Fruit fly (Drosophila melanogaster) whole organism, embryonic: ENCODE data around the gene CG9582.
A peak's percentile ranks its signal among the peaks of the same experiment; 100 is the strongest.

Experiments used
- Atf-2 ChIP-seq: fragments of 200-800 bp; sonication (Bioruptor generic); optimal IDR thresholded peaks from 2 replicates; lab custom pipeline; 2016; ENCODE audit warnings: missing biosample characterization, missing genetic modification characterization
- Atf3 ChIP-seq: fragments of 200-800 bp; sonication (Bioruptor generic); optimal IDR thresholded peaks from 3 replicates; lab custom pipeline; 2016; ENCODE audit warnings: missing biosample characterization, missing genetic modification characterization
- Bgb ChIP-seq: fragments of 200-800 bp; sonication (Bioruptor generic); IDR thresholded peaks from 2 replicates; pipeline ENCODE4 v1.3.6; 2022; ENCODE audit warnings: missing biosample characterization, missing genetic modification characterization; ENCODE audit not compliant: partially characterized antibody
- CG12071 ChIP-seq: fragments of 200-800 bp; sonication (Bioruptor generic); optimal IDR thresholded peaks from 3 replicates; lab custom pipeline; 2018; ENCODE audit warnings: missing biosample characterization, mild to moderate bottlenecking, missing genetic modification characterization
- CG12104 ChIP-seq: fragments of 200-800 bp; sonication (Bioruptor generic); optimal IDR thresholded peaks from 3 replicates; lab custom pipeline; 2016; ENCODE audit warnings: missing biosample characterization, missing genetic modification characterization
- CG12155 ChIP-seq: fragments of 200-800 bp; sonication (Bioruptor generic); optimal IDR thresholded peaks from 3 replicates; lab custom pipeline; 2016; ENCODE audit warnings: missing biosample characterization, missing genetic modification characterization
- CG13287 ChIP-seq: fragments of 200-800 bp; sonication (Bioruptor generic); IDR thresholded peaks from 2 replicates; pipeline ENCODE4 v1.3.6; 2022; ENCODE audit warnings: missing biosample characterization, missing genetic modification characterization; ENCODE audit not compliant: partially characterized antibody
- CG15073 ChIP-seq: fragments of 200-800 bp; sonication (Bioruptor generic); optimal IDR thresholded peaks from 2 replicates; lab custom pipeline; 2016; ENCODE audit warnings: missing biosample characterization, missing genetic modification characterization
- CG16815 ChIP-seq: fragments of 200-800 bp; sonication (Bioruptor generic); optimal IDR thresholded peaks from 3 replicates; lab custom pipeline; 2017; ENCODE audit warnings: missing biosample characterization, mild to moderate bottlenecking, missing genetic modification characterization
- CG2712 ChIP-seq: fragments of 200-800 bp; optimal IDR thresholded peaks from 3 replicates; lab custom pipeline; 2019; ENCODE audit warnings: missing biosample characterization, mild to moderate bottlenecking, missing genetic modification characterization, moderate library complexity
- CG3163 ChIP-seq: fragments of 200-800 bp; sonication (Bioruptor generic); optimal IDR thresholded peaks from 3 replicates; lab custom pipeline; 2016; ENCODE audit warnings: missing biosample characterization, missing genetic modification characterization
- CG33557 ChIP-seq: fragments of 200-800 bp; sonication (Bioruptor generic); optimal IDR thresholded peaks from 2 replicates; lab custom pipeline; 2019; ENCODE audit warnings: missing biosample characterization, mild to moderate bottlenecking, missing genetic modification characterization, moderate library complexity
- CG34422 ChIP-seq: fragments of 200-800 bp; sonication (Bioruptor generic); IDR thresholded peaks from 3 replicates; pipeline ENCODE4 v1.3.6; 2022; ENCODE audit warnings: missing biosample characterization, missing genetic modification characterization
- CG4360 ChIP-seq: fragments of 200-800 bp; sonication (Bioruptor generic); IDR thresholded peaks from 2 replicates; pipeline ENCODE4 v1.3.6; 2022; ENCODE audit warnings: missing biosample characterization, missing genetic modification characterization
- CG6813 ChIP-seq: fragments of 200-800 bp; sonication (Bioruptor generic); optimal IDR thresholded peaks from 2 replicates; lab custom pipeline; 2017; ENCODE audit warnings: missing biosample characterization, missing genetic modification characterization, mild to moderate bottlenecking, moderate library complexity, missing genetic modification reagents
- CG8281 ChIP-seq: fragments of 200-800 bp; sonication (Bioruptor generic); optimal IDR thresholded peaks from 2 replicates; lab custom pipeline; 2018; ENCODE audit warnings: missing biosample characterization, mild to moderate bottlenecking, missing genetic modification characterization, moderate library complexity
- CG9215 ChIP-seq: fragments of 200-800 bp; sonication (Bioruptor generic); IDR thresholded peaks from 2 replicates; pipeline ENCODE4 v1.3.6; 2022; ENCODE audit warnings: missing biosample characterization, missing genetic modification characterization
- Dp ChIP-seq: fragments of 200-800 bp; sonication (Bioruptor generic); optimal IDR thresholded peaks from 2 replicates; lab custom pipeline; 2018; ENCODE audit warnings: missing biosample characterization, mild to moderate bottlenecking, missing genetic modification characterization, moderate library complexity
- E2f2 ChIP-seq: fragments of 200-800 bp; sonication (Bioruptor generic); IDR thresholded peaks from 2 replicates; pipeline ENCODE4 v1.3.6; 2022; ENCODE audit warnings: missing biosample characterization, missing genetic modification characterization
- Hr51 ChIP-seq, 2 experiments: fragments of 200-800 bp; sonication (Bioruptor generic); optimal IDR thresholded peaks; 2 replicates in 1 of 2; 3 replicates in 1 of 2; lab custom pipeline; 2016 to 2018; ENCODE audit warnings: missing biosample characterization in 2 of 2, missing genetic modification characterization in 2 of 2, mild to moderate bottlenecking in 1 of 2, moderate library complexity in 1 of 2
- Lhr ChIP-seq: fragments of 200-800 bp; sonication (Bioruptor generic); optimal IDR thresholded peaks from 3 replicates; lab custom pipeline; 2017; ENCODE audit warnings: mild to moderate bottlenecking, missing biosample characterization, missing genetic modification reagents, missing genetic modification characterization
- MESR4 ChIP-seq: fragments of 200-800 bp; sonication (Bioruptor generic); optimal IDR thresholded peaks from 2 replicates; lab custom pipeline; 2018; ENCODE audit warnings: missing biosample characterization, mild to moderate bottlenecking, missing genetic modification characterization, moderate library complexity
- TFAM ChIP-seq: fragments of 200-800 bp; sonication (Bioruptor generic); optimal IDR thresholded peaks from 2 replicates; lab custom pipeline; 2017; ENCODE audit warnings: missing biosample characterization, missing genetic modification characterization, inconsistent platforms
- aop ChIP-seq: fragments of 200-800 bp; sonication (Bioruptor generic); IDR thresholded peaks from 2 replicates; pipeline ENCODE4 v1.3.6; 2022; ENCODE audit warnings: missing biosample characterization, missing genetic modification characterization
- bbx ChIP-seq: fragments of 200-800 bp; sonication (Bioruptor generic); IDR thresholded peaks from 2 replicates; pipeline ENCODE4 v1.3.6; 2022; ENCODE audit warnings: missing biosample characterization, missing genetic modification characterization; ENCODE audit not compliant: partially characterized antibody
- bowl ChIP-seq: fragments of 200-800 bp; sonication (Bioruptor generic); IDR thresholded peaks from 2 replicates; pipeline ENCODE4 v1.3.6; 2022; ENCODE audit warnings: missing biosample characterization, missing genetic modification characterization
- br ChIP-seq: fragments of >200 bp; optimal IDR thresholded peaks from 2 replicates; lab custom pipeline; 2017
- bsh ChIP-seq, 2 experiments: fragments of 200-800 bp; sonication (Bioruptor generic); optimal IDR thresholded peaks; 2 replicates each; lab custom pipeline; 2017 to 2018; ENCODE audit warnings: mild to moderate bottlenecking in 2 of 2, missing biosample characterization in 2 of 2, missing genetic modification characterization in 2 of 2, moderate library complexity in 1 of 2
- cato ChIP-seq: fragments of 200-800 bp; sonication (Bioruptor generic); optimal IDR thresholded peaks from 2 replicates; lab custom pipeline; 2016; ENCODE audit warnings: missing biosample characterization, missing genetic modification characterization, borderline replicate concordance
- chinmo ChIP-seq: fragments of 200-800 bp; sonication (Bioruptor generic); IDR thresholded peaks from 4 replicates; pipeline ENCODE4 v1.3.6; 2022; ENCODE audit warnings: missing biosample characterization, missing genetic modification characterization; ENCODE audit not compliant: partially characterized antibody
- corto ChIP-seq: fragments of 200-800 bp; sonication (Bioruptor generic); optimal IDR thresholded peaks from 2 replicates; lab custom pipeline; 2016; ENCODE audit warnings: missing biosample characterization, mild to moderate bottlenecking, missing genetic modification characterization, moderate library complexity
- da ChIP-seq: fragments of 200-800 bp; sonication (Bioruptor generic); optimal IDR thresholded peaks from 2 replicates; lab custom pipeline; 2016; ENCODE audit warnings: missing biosample characterization, missing genetic modification characterization
- disco-r ChIP-seq: fragments of 200-800 bp; sonication (Bioruptor generic); optimal IDR thresholded peaks from 2 replicates; lab custom pipeline; 2016; ENCODE audit warnings: missing biosample characterization, missing genetic modification characterization
- exex ChIP-seq: fragments of 200-800 bp; sonication (Bioruptor generic); optimal IDR thresholded peaks from 4 replicates; lab custom pipeline; 2018; ENCODE audit warnings: missing biosample characterization, mild to moderate bottlenecking, missing genetic modification characterization, moderate library complexity
- her ChIP-seq: fragments of 200-800 bp; sonication (Bioruptor generic); optimal IDR thresholded peaks from 2 replicates; lab custom pipeline; 2016; ENCODE audit warnings: missing biosample characterization, missing genetic modification characterization
- ind ChIP-seq: fragments of 200-800 bp; sonication (Bioruptor generic); optimal IDR thresholded peaks from 3 replicates; lab custom pipeline; 2016; ENCODE audit warnings: missing biosample characterization, missing genetic modification characterization
- ken ChIP-seq: fragments of 200-800 bp; sonication (Bioruptor generic); IDR thresholded peaks from 3 replicates; pipeline ENCODE4 v1.3.6; 2022; ENCODE audit warnings: missing biosample characterization, missing genetic modification characterization
- knrl ChIP-seq: fragments of 200-800 bp; sonication (Bioruptor generic); IDR thresholded peaks from 3 replicates; pipeline ENCODE4 v1.3.6; 2022; ENCODE audit warnings: missing biosample characterization, missing genetic modification characterization; ENCODE audit not compliant: partially characterized antibody
- lmd ChIP-seq: fragments of 200-800 bp; sonication (Bioruptor generic); IDR thresholded peaks from 2 replicates; pipeline ENCODE4 v1.3.6; 2022; ENCODE audit warnings: missing biosample characterization, missing genetic modification characterization
- oc ChIP-seq: fragments of 200-800 bp; sonication (Bioruptor generic); optimal IDR thresholded peaks from 2 replicates; lab custom pipeline; 2018; ENCODE audit warnings: missing biosample characterization, mild to moderate bottlenecking, missing genetic modification characterization, moderate library complexity
- odd ChIP-seq: fragments of 200-800 bp; sonication (Bioruptor generic); optimal IDR thresholded peaks from 2 replicates; lab custom pipeline; 2017; ENCODE audit warnings: missing biosample characterization, mild to moderate bottlenecking, missing genetic modification characterization
- pfk ChIP-seq: fragments of 200-800 bp; sonication (Bioruptor generic); optimal IDR thresholded peaks from 2 replicates; lab custom pipeline; 2018; ENCODE audit warnings: missing biosample characterization, mild to moderate bottlenecking, missing genetic modification characterization, moderate library complexity
- salm ChIP-seq: fragments of 200-800 bp; sonication (Bioruptor generic); optimal IDR thresholded peaks from 2 replicates; lab custom pipeline; 2018; ENCODE audit warnings: missing biosample characterization, mild to moderate bottlenecking, missing genetic modification characterization
- scrt ChIP-seq: fragments of 200-800 bp; sonication (Bioruptor generic); optimal IDR thresholded peaks from 2 replicates; lab custom pipeline; 2018; ENCODE audit warnings: missing biosample characterization, mild to moderate bottlenecking, missing genetic modification characterization, moderate library complexity
- sima ChIP-seq: fragments of 200-800 bp; sonication (Bioruptor generic); optimal IDR thresholded peaks from 2 replicates; lab custom pipeline; 2016; ENCODE audit warnings: missing biosample characterization, missing genetic modification characterization
- sug ChIP-seq: fragments of 200-800 bp; optimal IDR thresholded peaks from 2 replicates; lab custom pipeline; 2019; ENCODE audit warnings: missing biosample characterization, mild to moderate bottlenecking, missing genetic modification characterization, moderate library complexity
- tup ChIP-seq: fragments of 200-800 bp; sonication (Bioruptor generic); optimal IDR thresholded peaks from 2 replicates; lab custom pipeline; 2016; ENCODE audit warnings: missing biosample characterization, mild to moderate bottlenecking, missing genetic modification characterization, moderate library complexity
- usp ChIP-seq: fragments of >200 bp; optimal IDR thresholded peaks from 2 replicates; lab custom pipeline; 2017; ENCODE audit warnings: missing biosample characterization, missing genetic modification characterization
- yki ChIP-seq: fragments of >200 bp; optimal IDR thresholded peaks from 3 replicates; lab custom pipeline; 2018

Gene CG9582

DNA sequence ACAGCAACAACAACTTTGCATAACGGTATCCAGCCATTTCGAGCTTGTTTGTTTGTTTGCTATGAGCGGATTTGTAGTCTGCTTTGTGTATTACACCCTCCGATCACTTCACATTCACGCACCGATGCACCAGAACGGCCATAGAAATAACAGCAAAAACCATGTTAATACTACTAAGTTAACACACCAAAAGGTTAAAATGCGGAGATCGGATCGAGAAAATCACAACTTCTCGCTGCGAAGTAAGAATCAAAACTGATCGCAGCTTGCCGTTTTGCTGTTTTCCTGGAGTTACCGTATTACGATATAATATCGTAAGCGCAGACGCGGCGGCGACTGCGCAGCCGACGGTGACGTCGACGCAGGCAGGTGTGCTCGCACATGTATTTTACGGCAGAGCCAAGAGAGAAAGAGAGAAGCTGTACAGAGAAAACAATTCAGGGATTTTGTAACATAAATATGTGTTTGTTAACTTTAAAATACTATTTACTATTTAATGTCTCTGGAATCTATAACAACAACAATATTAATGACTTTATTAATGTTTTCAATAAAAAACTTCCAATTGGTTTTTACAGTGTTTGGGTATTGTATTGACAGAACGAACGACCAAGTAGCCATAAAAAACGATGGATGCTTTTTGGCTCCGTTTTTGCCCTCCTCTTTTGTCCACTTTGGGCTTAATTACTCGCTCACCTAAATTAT, 46.9 kb downstream of the CG9582 start, which contains the start of gene CG13101 (continued):
- peak; percentile 88 for TF ChIP-seq salm (tag; lab: Kevin White, UChicago)
- peak; percentile 91 for TF ChIP-seq lmd (GFP tag; lab: Robert Waterston, UW)
- peak; percentile 95 for TF ChIP-seq corto (GFP tag; lab: Kevin White, UChicago)
- TF ChIP-seq bowl (GFP tag; lab: Robert Waterston, UW): peak; percentile 86
- TF ChIP-seq exex (tag; lab: Kevin White, UChicago): peak; percentile 70
- TF ChIP-seq yki (lab: Kevin White, UChicago): no peak
- peak; percentile 97 for TF ChIP-seq CG2712 (tag; lab: Kevin White, UChicago)
- TF ChIP-seq CG3163 (GFP tag; lab: Kevin White, UChicago): peak; percentile 69
- peak; percentile 74 for TF ChIP-seq disco-r (GFP tag; lab: Kevin White, UChicago)
- TF ChIP-seq oc (tag; lab: Kevin White, UChicago): peak; percentile 93
- no peak for TF ChIP-seq usp
- TF ChIP-seq CG4360: peak; percentile 62
- TF ChIP-seq Atf3: peak; percentile 79
- TF ChIP-seq br (lab: Kevin White, UChicago): no peak
- peak; percentile 76 for TF ChIP-seq cato (GFP tag; lab: Kevin White, UChicago)
- TF ChIP-seq sima: no peak
- TF ChIP-seq Dp (GFP tag; lab: Kevin White, UChicago): no peak
- peak; percentile 80 for TF ChIP-seq CG33557 (GFP tag; lab: Kevin White, UChicago)
- TF ChIP-seq pfk (GFP tag; lab: Kevin White, UChicago): no peak
- TF ChIP-seq tup (GFP tag; lab: Kevin White, UChicago): peak; percentile 75
- TF ChIP-seq chinmo (GFP tag; lab: Robert Waterston, UW): 0 out of 4 replicates have a peak, but pooled peaks have one; percentile 65
- TF ChIP-seq ind (GFP tag; lab: Kevin White, UChicago): peak; percentile 90
- peak; percentile 86 to 94 for TF ChIP-seq Hr51 (GFP tag; optimal IDR thresholded peaks at IDR 0.05; lab: Kevin White, UChicago)
- TF ChIP-seq aop: no peak
- TF ChIP-seq CG12071 (GFP tag; lab: Kevin White, UChicago): peak; percentile 72
- TF ChIP-seq CG15073: peak; percentile 56
- TF ChIP-seq her (GFP tag; lab: Kevin White, UChicago): peak; percentile 66
- no peak; the same call in 1 of the 3 replicates for TF ChIP-seq ken (GFP tag; lab: Robert Waterston, UW)
- peak; percentile 84 for TF ChIP-seq CG12104
- peak; percentile 90 for TF ChIP-seq odd (GFP tag; lab: Kevin White, UChicago)
- TF ChIP-seq MESR4 (GFP tag; lab: Kevin White, UChicago): peak; percentile 42
- no peak for TF ChIP-seq knrl (GFP tag; lab: Robert Waterston, UW)
- peak; percentile 72 for TF ChIP-seq sug (tag; lab: Kevin White, UChicago)
- peak; percentile 91 for TF ChIP-seq CG6813 (GFP tag; lab: Kevin White, UChicago)
- peak; percentile 50 for TF ChIP-seq da (GFP tag; lab: Kevin White, UChicago)
- no peak for TF ChIP-seq Bgb (GFP tag; lab: Robert Waterston, UW)
- no peak for TF ChIP-seq bbx (GFP tag; lab: Robert Waterston, UW)
- TF ChIP-seq CG12155 (GFP tag; lab: Kevin White, UChicago): peak; percentile 88
- TF ChIP-seq E2f2 (GFP tag; lab: Robert Waterston, UW): peak; percentile 79
- TF ChIP-seq Lhr (GFP tag; lab: Kevin White, UChicago): peak; percentile 71
- TF ChIP-seq bsh (GFP tag; optimal IDR thresholded peaks at IDR 0.05; lab: Kevin White, UChicago): peak; percentile 81 to 96
- TF ChIP-seq scrt (GFP tag; lab: Kevin White, UChicago): peak; percentile 79
- peak; percentile 83 for TF ChIP-seq Atf-2
- peak; percentile 76 for TF ChIP-seq CG16815
- peak; percentile 95; the same call in 2 of the 3 replicates for TF ChIP-seq CG34422 (GFP tag; lab: Robert Waterston, UW)
- TF ChIP-seq CG9215: peak; percentile 87
- peak; percentile 22; the same call in 1 of the 2 replicates for TF ChIP-seq CG13287 (GFP tag; lab: Robert Waterston, UW)
- TF ChIP-seq CG8281 (tag; lab: Kevin White, UChicago): peak; percentile 87
- TF ChIP-seq TFAM: peak; percentile 68
